Worm (Caenorhabditis elegans) whole organism, late embryonic: ENCODE data around the gene ssp-35.

Source experiments
- F13H6.1 ChIP-seq: sonication (generic microtip); optimal IDR thresholded peaks from 2 replicates; lab custom pipeline; 2016; ENCODE audit warnings: missing genetic modification characterization, missing compliant biosample characterization
- K02D7.2 ChIP-seq: sonication (generic microtip); optimal IDR thresholded peaks from 2 replicates; lab custom pipeline; 2017; ENCODE audit warnings: mild to moderate bottlenecking, missing genetic modification characterization, missing compliant biosample characterization
- ama-1 ChIP-seq: fragments of 150-350 bp; optimal IDR thresholded peaks from 2 replicates; lab custom pipeline; 2014
- ceh-48 ChIP-seq: sonication (generic microtip); optimal IDR thresholded peaks from 2 replicates; lab custom pipeline; 2016; ENCODE audit warnings: missing genetic modification characterization, inconsistent platforms, missing compliant biosample characterization
- ceh-6 ChIP-seq: fragments of 200-800 bp; sonication (Bioruptor generic); optimal IDR thresholded peaks from 2 replicates; lab custom pipeline; 2018; ENCODE audit warnings: mild to moderate bottlenecking, missing genetic modification characterization, missing compliant biosample characterization
- ceh-9 ChIP-seq: sonication (generic microtip); optimal IDR thresholded peaks from 2 replicates; lab custom pipeline; 2016; ENCODE audit warnings: mild to moderate bottlenecking, missing genetic modification characterization, inconsistent platforms, missing compliant biosample characterization
- dmd-4 ChIP-seq: sonication (generic microtip); optimal IDR thresholded peaks from 2 replicates; lab custom pipeline; 2016; ENCODE audit warnings: borderline replicate concordance, missing genetic modification characterization, missing compliant biosample characterization
- elt-2 ChIP-seq: sonication (generic microtip); optimal IDR thresholded peaks from 2 replicates; lab custom pipeline; 2016; ENCODE audit warnings: missing genetic modification reagents, missing genetic modification characterization, missing compliant biosample characterization
- lin-11 ChIP-seq: fragments of 200-800 bp; sonication (Bioruptor generic); optimal IDR thresholded peaks from 2 replicates; lab custom pipeline; 2018; ENCODE audit warnings: mild to moderate bottlenecking, missing genetic modification characterization, missing compliant biosample characterization
- nhr-11 ChIP-seq: fragments of 150-350 bp; optimal IDR thresholded peaks from 2 replicates; lab custom pipeline; 2014; ENCODE audit warnings: missing biosample characterization, missing genetic modification characterization
- pros-1 ChIP-seq: fragments of 150-350 bp; optimal IDR thresholded peaks from 2 replicates; lab custom pipeline; 2014; ENCODE audit warnings: missing biosample characterization, missing genetic modification reagents, missing genetic modification characterization
- tbx-2 ChIP-seq: sonication (generic microtip); optimal IDR thresholded peaks from 2 replicates; lab custom pipeline; 2016; ENCODE audit warnings: missing genetic modification characterization, missing compliant biosample characterization
- unc-86 ChIP-seq: sonication (generic microtip); optimal IDR thresholded peaks from 2 replicates; lab custom pipeline; 2016; ENCODE audit warnings: missing genetic modification characterization, missing compliant biosample characterization

ce11 chrV:12271495-12271894 lies 7.9 kb upstream of the ssp-35 start, which contains the start of the genes tsfm-1 and capg-2:
- TF ChIP-seq nhr-11 (tag; lab: Kevin White, UChicago) (no peak), ama-1 (no peak), lin-11 (tag; lab: Kevin White, UChicago) (no peak), ceh-6 (GFP tag; lab: Kevin White, UChicago) (no peak), elt-2 (tag; lab: Kevin White, UChicago) (no peak), K02D7.2 (tag; lab: Kevin White, UChicago) (no peak), unc-86 (tag; lab: Kevin White, UChicago) (no peak), tbx-2 (tag; lab: Kevin White, UChicago) (no peak), pros-1 (tag; lab: Kevin White, UChicago) (no peak), dmd-4 (tag; lab: Kevin White, UChicago) (no peak), ceh-9 (tag; lab: Kevin White, UChicago) (no peak), F13H6.1 (tag; lab: Kevin White, UChicago) (no peak), ceh-48 (tag; lab: Kevin White, UChicago) (no peak)
